Fruit fly (Drosophila melanogaster): Measurements from ENCODE around the gene CG13838.

DNA sequence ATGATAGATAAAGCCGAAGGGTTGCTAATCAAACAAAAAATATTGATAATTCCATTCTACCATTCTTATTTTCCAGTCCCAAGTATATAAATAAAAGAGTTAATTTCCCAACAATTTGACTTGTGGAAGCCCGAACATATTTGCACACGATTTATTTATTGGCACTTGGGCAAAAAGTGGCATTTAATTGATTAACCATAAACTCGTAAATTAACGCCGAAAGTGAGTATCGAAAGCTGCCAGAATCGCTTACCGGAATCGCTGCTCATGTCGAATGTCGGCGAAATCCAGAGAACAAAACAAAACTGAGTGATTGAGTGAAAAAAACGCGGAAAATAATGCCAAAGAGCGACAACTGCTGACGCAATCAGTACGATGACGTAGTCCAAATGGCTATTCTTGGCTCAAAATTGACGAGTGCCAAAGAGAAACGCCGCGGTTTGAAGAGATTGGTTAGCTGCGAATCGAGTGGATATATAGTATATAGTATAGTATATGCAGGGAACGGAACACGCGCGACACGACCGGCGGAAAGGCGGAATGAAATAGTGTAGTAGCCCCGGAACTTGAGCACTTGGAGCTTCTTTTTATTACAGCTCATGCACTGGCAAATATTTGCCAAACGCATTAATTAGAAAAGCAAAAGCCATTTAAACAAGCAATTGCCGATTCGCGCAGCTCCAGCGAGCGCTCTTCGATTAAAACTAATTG lies 44.0 kb upstream of the CG13838 start, which contains the start of gene Nha2:
- TF ChIP-seq ss (GFP tag; optimal IDR thresholded peaks at IDR 0.05) (no peak), Hr39 (GFP tag; optimal IDR thresholded peaks at IDR 0.05) (no peak), CG16779 (tag; optimal IDR thresholded peaks at IDR 0.05) (no peak), CG6854 (GFP tag; optimal IDR thresholded peaks at IDR 0.05) (no peak), CG4318 (GFP tag; optimal IDR thresholded peaks at IDR 0.05) (no peak)
